Worm (Caenorhabditis elegans) whole organism, mixed stage, embryonic: ENCODE measurements around the gene F01F1.3.

ENCODE experiments used
- nhr-237 ChIP-seq: fragments of 150-350 bp; optimal IDR thresholded peaks from 2 replicates; lab custom pipeline; 2014; ENCODE audit warnings: missing biosample characterization, missing genetic modification characterization
- snpc-4 ChIP-seq: fragments of 150-350 bp; optimal IDR thresholded peaks from 2 replicates; lab custom pipeline; 2014; ENCODE audit warnings: missing biosample characterization, missing genetic modification characterization

DNA sequence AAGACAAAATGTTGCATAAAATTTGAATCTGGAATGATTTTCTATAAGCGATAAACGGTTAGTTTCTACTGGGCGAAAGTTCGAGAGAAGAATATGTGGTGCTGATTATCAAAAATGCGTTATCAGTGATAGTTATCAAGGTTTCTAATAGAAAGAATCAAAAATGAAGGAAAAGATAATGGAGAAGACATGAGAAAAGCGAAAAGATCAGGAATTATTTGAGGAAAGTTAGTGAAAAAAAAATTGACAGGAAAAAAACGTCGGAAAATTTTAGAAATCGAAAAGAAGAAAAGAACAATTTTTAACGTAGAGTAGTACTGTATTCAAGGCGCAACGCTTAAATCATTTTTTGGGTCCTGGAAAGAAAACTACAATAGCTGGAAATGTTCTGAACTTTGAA is 8.0 kb upstream of the F01F1.3 start, which contains the start of gene dnpp-1:
- TF ChIP-seq snpc-4 (tag; lab: Kevin White, UChicago) (no peak), nhr-237 (tag; lab: Kevin White, UChicago) (no peak)
